Fruit fly (Drosophila melanogaster) ovary, adult (tissue): ENCODE measurements around the gene Gclm.

Source experiments
- CG17801 ChIP-seq: fragments of 200-800 bp; optimal IDR thresholded peaks from 2 replicates; lab custom pipeline; 2019; ENCODE audit warnings: missing biosample characterization, mild to moderate bottlenecking, missing genetic modification characterization, moderate library complexity; ENCODE audit not compliant: partially characterized antibody

The Gclm gene

dm6 chr3R:22686336-22686874 is at the start of gene Gclm, which contains the start of gene CG17625:
Gene Gclm (minus strand): TSS chr3R:22686510.
Gene CG17625 (plus strand): TSS chr3R:22686849.
- peak; percentile 83 for TF ChIP-seq CG17801

DNA sequence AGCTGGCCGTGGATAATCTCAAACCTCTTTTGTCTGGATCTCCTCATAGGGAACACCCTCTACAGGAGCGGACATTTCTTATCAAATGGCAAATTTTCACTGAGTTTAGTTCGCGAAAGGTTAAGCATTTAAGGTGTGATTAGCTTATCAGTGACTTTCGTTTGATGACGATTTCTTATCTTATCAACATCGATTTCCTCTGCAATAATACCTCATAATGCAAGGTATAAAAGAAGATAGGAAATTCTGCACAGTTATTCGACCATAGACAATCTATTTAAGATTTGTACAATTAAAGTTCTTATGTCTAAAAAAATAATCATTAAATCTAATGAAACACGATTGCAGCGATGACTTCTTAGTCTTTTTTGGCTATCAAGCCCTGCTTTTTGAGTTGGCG is 47.4 kb upstream of the Gclm start, which contains the start of gene Takl2:
Gene Takl2, minus strand, starts transcription at position 101 of the 400 bp plus-strand sequence.
- no peak for TF ChIP-seq CG17801

- TF ChIP-seq CG17801, result no peak
Observed at dm6 chr3R:22732995-22733394, 46.7 kb upstream of the Gclm start.

- TF ChIP-seq CG17801, result no peak
Observed at dm6 chr3R:22727857-22728256, 41.5 kb upstream of the Gclm start.

DNA sequence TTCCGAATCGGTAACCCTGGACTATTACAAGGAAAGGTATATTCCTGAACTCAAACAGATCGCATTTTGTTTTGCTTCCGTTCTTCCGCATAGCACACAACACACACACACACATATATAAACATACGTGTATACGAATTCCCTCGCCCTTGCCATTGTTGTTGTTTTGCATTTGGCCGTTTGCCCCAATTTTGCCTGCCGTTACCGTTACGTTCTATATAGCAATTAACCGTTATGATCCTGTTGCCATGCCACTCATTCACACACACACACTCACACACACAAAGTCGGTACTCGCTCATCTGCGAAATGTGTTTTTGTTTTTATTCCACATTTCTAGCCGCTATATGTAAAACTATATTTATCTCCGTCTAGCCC is 41.1 kb upstream of the Gclm start:
- TF ChIP-seq CG17801, result no peak

- no peak for TF ChIP-seq CG17801
Observed at dm6 chr3R:22726771-22727455, 40.6 kb upstream of the Gclm start, which contains the start of gene CG45049. Gene CG45049 (plus strand): TSS chr3R:22726967.

- no peak for TF ChIP-seq CG17801
Observed at dm6 chr3R:22726031-22726770, 39.9 kb upstream of the Gclm start, which contains the start of gene RNF220. Gene RNF220 (minus strand): TSS chr3R:22726414.

DNA sequence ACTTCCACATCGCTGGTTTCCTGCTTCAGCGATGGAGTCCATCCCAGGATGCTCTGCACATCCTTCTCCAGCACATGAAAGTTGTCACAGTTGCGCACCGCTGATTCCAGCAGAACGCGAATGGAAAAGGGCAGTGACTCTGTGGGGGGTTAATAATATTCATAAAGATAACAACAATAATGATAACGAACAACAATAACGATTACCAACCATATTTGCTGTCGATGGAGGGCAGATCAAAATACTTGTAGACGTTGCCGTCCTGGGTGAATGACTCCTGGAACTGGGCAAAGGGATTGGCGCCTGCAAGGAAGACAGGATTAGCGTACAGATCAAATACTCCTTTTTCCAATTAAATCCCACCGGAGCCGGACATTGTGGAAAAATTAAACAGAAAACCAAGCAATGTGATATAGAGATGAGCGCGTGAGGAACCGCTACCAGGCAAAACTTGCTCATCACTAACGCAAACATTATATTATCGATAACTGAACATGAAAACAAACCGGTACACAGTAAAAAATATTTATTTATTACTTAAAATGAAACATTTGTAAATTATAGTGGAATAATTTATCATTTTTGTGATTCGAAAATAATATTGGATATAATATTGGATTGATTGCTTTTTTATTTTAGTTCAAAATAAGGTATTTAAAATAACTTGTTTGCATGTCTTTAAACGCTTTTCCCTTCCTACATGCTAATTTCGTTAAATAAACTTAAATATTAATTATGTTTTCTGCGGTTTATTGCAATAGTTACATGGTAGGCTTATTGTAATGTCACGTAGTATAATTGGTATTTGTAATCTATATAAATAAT is 38.1 kb upstream of the Gclm start, which contains the start of gene Irp-1A:
Gene Irp-1A, minus strand, starts transcription at position 439 of the 825 bp plus-strand sequence.
- peak; percentile 66 for TF ChIP-seq CG17801

DNA sequence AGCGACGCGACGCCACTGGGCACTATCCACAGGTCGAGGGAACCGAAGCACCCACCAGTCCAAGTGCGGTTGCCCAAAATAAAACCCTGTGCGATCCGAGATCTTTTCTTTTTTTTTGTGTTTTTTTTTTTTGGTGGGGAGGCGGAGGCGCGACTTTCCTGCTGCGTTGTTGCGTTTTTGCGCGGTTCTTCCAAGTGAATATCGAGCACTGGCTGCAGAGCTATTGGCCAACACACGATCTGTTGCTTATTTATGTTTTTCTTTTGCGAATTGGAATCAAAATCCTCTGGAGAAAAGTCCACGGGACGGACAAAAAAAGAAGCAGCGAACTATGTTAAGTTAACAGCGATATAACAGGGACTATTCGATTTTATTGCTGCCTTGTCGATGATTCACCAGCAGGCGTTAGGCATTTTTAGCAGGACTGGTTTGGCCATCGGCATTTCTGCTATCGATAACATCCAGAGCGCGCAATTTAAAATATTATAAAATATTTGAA is 34.5 kb upstream of the Gclm start, which contains the start of gene wge:
Gene wge, minus strand, starts transcription at position 343 of the 499 bp plus-strand sequence.
- TF ChIP-seq CG17801, result peak; percentile 57

DNA sequence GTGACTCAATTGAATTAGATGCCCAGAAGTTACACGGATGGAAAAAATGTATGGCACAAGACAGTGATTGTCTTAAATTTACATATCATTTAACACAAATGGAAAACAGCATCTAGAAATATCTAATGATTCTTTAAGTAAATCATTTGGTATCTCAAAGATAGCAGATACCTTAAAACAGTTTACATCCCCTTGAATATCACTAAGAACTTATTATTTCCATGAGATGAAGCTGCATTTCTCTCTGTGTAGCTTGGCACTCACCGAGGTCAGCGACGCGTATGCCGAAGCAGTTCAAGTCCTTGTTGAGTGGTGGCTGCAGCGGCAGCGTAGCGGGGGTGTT is 33.3 kb upstream of the Gclm start:
- TF ChIP-seq CG17801, result no peak

DNA sequence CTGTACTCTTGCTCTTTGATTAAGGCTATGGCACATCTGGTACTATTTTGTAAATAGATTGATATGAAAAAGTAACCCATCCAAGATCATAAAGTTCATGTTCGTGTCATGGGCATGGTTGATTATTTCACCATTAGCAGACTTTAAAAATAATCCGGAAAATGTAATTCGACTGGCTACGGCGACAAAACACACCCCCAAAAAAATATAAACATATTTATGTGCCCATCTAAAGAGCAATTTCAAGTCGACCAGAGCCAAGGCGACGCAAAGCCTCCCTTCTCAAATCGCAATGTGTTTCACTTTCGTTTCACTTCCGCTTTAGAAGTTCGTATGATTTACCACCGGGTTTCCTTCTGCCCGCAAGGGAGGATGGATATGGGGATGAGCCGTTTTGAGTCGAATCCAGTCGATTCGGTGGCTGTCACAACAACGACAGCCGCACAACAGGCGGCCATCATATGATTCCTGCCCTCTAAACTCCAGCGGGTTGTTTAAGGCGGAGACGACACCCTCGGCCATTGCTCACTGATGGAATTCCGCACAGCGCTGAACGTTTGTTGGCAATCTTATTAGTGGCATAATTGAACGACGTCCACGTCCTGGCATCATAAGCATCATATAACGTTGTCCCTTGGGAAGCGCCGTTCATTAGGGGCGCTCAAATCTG is 32.8 kb upstream of the Gclm start:
- TF ChIP-seq CG17801, result no peak

DNA sequence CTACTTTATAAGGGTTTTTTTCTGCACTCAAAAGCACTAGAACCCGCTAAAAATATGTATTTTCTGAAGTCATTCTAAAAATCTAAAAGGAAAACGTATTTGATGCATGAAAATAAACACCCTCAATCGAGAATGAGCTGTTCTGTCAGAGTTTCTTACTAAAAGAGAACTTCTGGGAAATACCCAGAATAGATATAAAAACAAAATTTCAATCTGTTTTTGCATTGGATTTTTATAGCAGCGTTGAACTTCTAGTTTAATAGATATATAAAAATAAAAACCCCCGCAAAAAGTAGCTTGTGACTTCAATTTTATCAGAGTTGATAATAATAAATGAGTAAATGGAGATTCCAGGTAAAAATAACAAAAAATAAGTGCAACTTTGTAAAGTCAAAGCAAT is 32.1 kb upstream of the Gclm start:
- no peak for TF ChIP-seq CG17801

- TF ChIP-seq CG17801, result no peak
Observed at dm6 chr3R:22717863-22718262, 31.6 kb upstream of the Gclm start.

DNA sequence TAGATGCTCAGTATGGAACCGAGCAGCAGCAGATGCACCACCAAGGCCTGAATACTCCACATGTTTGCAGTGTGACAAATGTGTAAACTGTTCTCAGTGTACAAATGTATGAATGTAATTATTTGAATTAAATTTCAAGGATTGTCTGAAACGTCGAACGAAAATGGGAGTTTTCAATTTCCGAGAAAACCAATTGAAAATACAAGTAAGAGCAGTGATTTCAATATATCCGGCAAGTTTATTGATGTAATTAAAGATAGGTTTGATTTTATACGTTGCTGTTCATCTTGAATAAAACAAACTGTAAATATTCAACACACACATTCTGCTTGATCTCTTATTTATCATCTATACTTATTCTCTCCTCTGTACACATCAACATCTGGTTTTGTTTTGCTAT is 24.4 kb upstream of the Gclm start, which contains the start of gene CG4907:
Gene CG4907, minus strand, starts transcription at position 101 of the 400 bp plus-strand sequence.
- TF ChIP-seq CG17801, result no peak

DNA sequence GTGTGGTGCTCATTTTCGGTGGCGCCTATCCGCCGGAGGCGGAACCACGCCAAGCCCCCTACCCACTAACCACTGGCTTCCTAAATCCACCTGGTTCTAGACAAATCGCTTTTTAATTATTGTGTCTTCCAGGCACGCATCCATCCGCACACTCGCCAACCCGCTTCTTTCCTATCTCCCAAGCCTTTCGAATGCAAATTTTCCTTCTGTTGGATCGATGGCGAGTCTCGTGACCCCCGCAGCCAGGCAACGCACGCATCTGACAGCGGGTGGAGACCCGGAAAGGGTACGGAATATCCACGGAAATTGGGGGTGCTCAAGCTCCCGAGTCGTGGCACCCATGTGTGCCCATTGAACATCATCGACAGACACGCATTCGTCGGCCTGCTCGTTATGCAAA is 20.9 kb upstream of the Gclm start, which contains the start of gene CG13842:
Gene CG13842, minus strand, starts transcription at position 101 of the 400 bp plus-strand sequence.
- TF ChIP-seq CG17801, result no peak

dm6 chr3R:22701793-22702192 is 15.5 kb upstream of the Gclm start, which contains the start of the genes CG6972 and CCAP:
Gene CG6972 (plus strand): TSS chr3R:22702007.
Gene CCAP (minus strand): TSS chr3R:22702084.
- TF ChIP-seq CG17801, result no peak
